Worm (Caenorhabditis elegans) whole organism, L1 larva: ENCODE measurements around the gene C04F6.9.

Experiments
- Y116A8C.19 ChIP-seq: sonication (generic microtip); optimal IDR thresholded peaks from 2 replicates; lab custom pipeline; 2016; ENCODE audit warnings: missing compliant biosample characterization, missing genetic modification characterization, borderline replicate concordance
- ama-1 ChIP-seq: fragments of 150-350 bp; optimal IDR thresholded peaks from 2 replicates; lab custom pipeline; 2014
- blmp-1 ChIP-seq: fragments of 150-350 bp; optimal IDR thresholded peaks from 2 replicates; lab custom pipeline; 2014; ENCODE audit warnings: missing biosample characterization, missing genetic modification characterization
- ceh-8 ChIP-seq: fragments of 200-800 bp; sonication (Bioruptor generic); optimal IDR thresholded peaks from 2 replicates; lab custom pipeline; 2018; ENCODE audit warnings: mild to moderate bottlenecking, missing genetic modification characterization, moderate library complexity, missing compliant biosample characterization
- lin-39 ChIP-seq: fragments of 150-350 bp; optimal IDR thresholded peaks from 2 replicates; lab custom pipeline; 2014; ENCODE audit warnings: missing biosample characterization, missing genetic modification reagents, missing genetic modification characterization
- nhr-12 ChIP-seq: sonication (generic microtip); optimal IDR thresholded peaks from 2 replicates; lab custom pipeline; 2017; ENCODE audit warnings: missing biosample characterization, missing genetic modification characterization
- sptf-1 ChIP-seq: fragments of 150-350 bp; optimal IDR thresholded peaks from 2 replicates; lab custom pipeline; 2014; ENCODE audit warnings: missing biosample characterization, missing genetic modification characterization
- tbx-2 ChIP-seq: sonication (generic microtip); optimal IDR thresholded peaks from 2 replicates; lab custom pipeline; 2016; ENCODE audit warnings: missing genetic modification characterization, missing compliant biosample characterization

DNA sequence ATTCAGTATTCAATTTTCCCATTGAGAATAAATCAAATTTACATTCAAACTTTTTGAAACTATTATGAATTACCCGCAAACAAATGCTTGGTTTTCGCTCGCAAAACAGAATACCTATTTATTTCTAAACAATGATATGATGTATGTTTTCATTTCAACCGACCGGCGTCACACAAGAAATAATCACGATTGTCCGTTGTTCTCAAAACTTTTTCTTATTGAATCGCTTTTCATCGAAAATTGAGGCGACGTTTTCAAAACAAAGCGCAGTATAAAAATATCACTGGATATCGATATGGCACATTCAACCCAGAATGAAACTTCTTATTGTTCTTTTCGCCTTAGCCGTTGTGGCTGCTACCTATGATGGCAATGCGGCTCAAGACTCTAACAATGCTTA is 39.7 kb downstream of the C04F6.9 start, which contains the start of gene ZK813.3:
- TF ChIP-seq ceh-8 (no peak), sptf-1 (tag; lab: Kevin White, UChicago) (no peak), blmp-1 (tag; lab: Kevin White, UChicago) (no peak), nhr-12 (tag; lab: Kevin White, UChicago) (no peak), lin-39 (tag; lab: Kevin White, UChicago) (no peak), tbx-2 (tag; lab: Kevin White, UChicago) (no peak), ama-1 (lab: Kevin White, UChicago) (no peak), Y116A8C.19 (tag; lab: Kevin White, UChicago) (no peak)
